Worm (Caenorhabditis elegans) whole organism, L2 larva: ENCODE measurements around the gene Y76B12C.9.

Experiments used
- C34F6.9 ChIP-seq: fragments of 150-350 bp; optimal IDR thresholded peaks from 2 replicates; lab custom pipeline; 2014; ENCODE audit warnings: missing biosample characterization, missing genetic modification characterization
- Y55F3AM.14 ChIP-seq: fragments of 200-800 bp; sonication (Bioruptor generic); optimal IDR thresholded peaks from 2 replicates; lab custom pipeline; 2018; ENCODE audit warnings: mild to moderate bottlenecking, missing genetic modification characterization, missing compliant biosample characterization
- alr-1 ChIP-seq: fragments of 150-350 bp; optimal IDR thresholded peaks from 2 replicates; lab custom pipeline; 2014; ENCODE audit warnings: missing biosample characterization, missing genetic modification characterization
- aly-2 ChIP-seq: fragments of 150-350 bp; optimal IDR thresholded peaks from 2 replicates; lab custom pipeline; 2014; ENCODE audit warnings: missing biosample characterization, missing genetic modification characterization
- ama-1 ChIP-seq: fragments of 150-350 bp; optimal IDR thresholded peaks from 2 replicates; lab custom pipeline; 2018; ENCODE audit warnings: inconsistent platforms
- blmp-1 ChIP-seq: sonication (generic microtip); optimal IDR thresholded peaks from 2 replicates; lab custom pipeline; 2017; ENCODE audit warnings: missing genetic modification characterization, mild to moderate bottlenecking, missing compliant biosample characterization, antibody characterized with exemption, moderate library complexity; ENCODE audit not compliant: insufficient read depth
- ceh-16 ChIP-seq: fragments of 150-350 bp; optimal IDR thresholded peaks from 2 replicates; lab custom pipeline; 2014; ENCODE audit warnings: missing biosample characterization, missing genetic modification characterization
- crh-2 ChIP-seq: sonication (generic microtip); optimal IDR thresholded peaks from 2 replicates; lab custom pipeline; 2017; ENCODE audit warnings: missing biosample characterization, missing genetic modification characterization
- dmd-4 ChIP-seq: sonication (generic microtip); optimal IDR thresholded peaks from 2 replicates; lab custom pipeline; 2017; ENCODE audit warnings: missing biosample characterization, missing genetic modification characterization
- elt-3 ChIP-seq: sonication (generic microtip); optimal IDR thresholded peaks from 2 replicates; lab custom pipeline; 2017; ENCODE audit warnings: missing biosample characterization, missing genetic modification characterization
- fos-1 ChIP-seq: fragments of 150-350 bp; optimal IDR thresholded peaks from 2 replicates; lab custom pipeline; 2014; ENCODE audit warnings: missing biosample characterization, missing genetic modification characterization
- gmeb-1 ChIP-seq: fragments of 150-350 bp; optimal IDR thresholded peaks from 2 replicates; lab custom pipeline; 2014; ENCODE audit warnings: missing biosample characterization, missing genetic modification characterization
- lin-13 ChIP-seq: fragments of 150-350 bp; optimal IDR thresholded peaks from 2 replicates; lab custom pipeline; 2014; ENCODE audit warnings: missing biosample characterization, missing genetic modification reagents, missing genetic modification characterization
- lin-39 ChIP-seq: fragments of 150-350 bp; optimal IDR thresholded peaks from 2 replicates; lab custom pipeline; 2014; ENCODE audit warnings: missing biosample characterization, missing genetic modification reagents, missing genetic modification characterization
- mbf-1 ChIP-seq: sonication (generic microtip); optimal IDR thresholded peaks from 2 replicates; lab custom pipeline; 2017; ENCODE audit warnings: missing biosample characterization, missing genetic modification characterization
- nhr-11 ChIP-seq: fragments of 150-350 bp; optimal IDR thresholded peaks from 2 replicates; lab custom pipeline; 2014; ENCODE audit warnings: missing biosample characterization, missing genetic modification characterization
- nhr-21 ChIP-seq: fragments of 150-350 bp; optimal IDR thresholded peaks from 2 replicates; lab custom pipeline; 2014; ENCODE audit warnings: missing biosample characterization, missing genetic modification characterization
- nhr-23 ChIP-seq: fragments of 150-350 bp; optimal IDR thresholded peaks from 2 replicates; lab custom pipeline; 2014; ENCODE audit warnings: missing biosample characterization, missing genetic modification reagents, missing genetic modification characterization
- nhr-237 ChIP-seq: fragments of 150-350 bp; optimal IDR thresholded peaks from 2 replicates; lab custom pipeline; 2014; ENCODE audit warnings: missing biosample characterization, missing genetic modification characterization
- nhr-25 ChIP-seq: fragments of 150-350 bp; sonication (generic microtip); optimal IDR thresholded peaks from 3 replicates; lab custom pipeline; 2014; ENCODE audit warnings: missing biosample characterization, missing genetic modification characterization
- nhr-77 ChIP-seq: fragments of 150-350 bp; optimal IDR thresholded peaks from 2 replicates; lab custom pipeline; 2014; ENCODE audit warnings: missing biosample characterization, missing genetic modification characterization
- sem-4 ChIP-seq: fragments of 150-350 bp; optimal IDR thresholded peaks from 2 replicates; lab custom pipeline; 2014; ENCODE audit warnings: missing biosample characterization, missing genetic modification reagents, missing genetic modification characterization
- skn-1 ChIP-seq: sonication (generic microtip); optimal IDR thresholded peaks from 2 replicates; lab custom pipeline; 2017; ENCODE audit warnings: missing biosample characterization, missing genetic modification characterization
- sma-9 ChIP-seq, 2 experiments: fragments of 150-350 bp in 1 of 2; sonication (generic microtip) in 1 of 2; optimal IDR thresholded peaks; 2 replicates each; lab custom pipeline; 2014 to 2016; ENCODE audit warnings: missing genetic modification characterization in 2 of 2, mild to moderate bottlenecking in 1 of 2, missing biosample characterization in 1 of 2, missing compliant biosample characterization in 1 of 2, missing genetic modification reagents in 1 of 2, moderate library complexity in 1 of 2
- unc-39 ChIP-seq: fragments of 150-350 bp; optimal IDR thresholded peaks from 2 replicates; lab custom pipeline; 2014; ENCODE audit warnings: missing biosample characterization, missing genetic modification characterization
- unc-62 ChIP-seq: fragments of 150-350 bp; optimal IDR thresholded peaks from 2 replicates; lab custom pipeline; 2014; ENCODE audit warnings: missing biosample characterization, missing genetic modification reagents, missing genetic modification characterization
- zag-1 ChIP-seq: fragments of 150-350 bp; optimal IDR thresholded peaks from 2 replicates; lab custom pipeline; 2014; ENCODE audit warnings: missing biosample characterization, missing genetic modification characterization
- ztf-1 ChIP-seq: fragments of 200-800 bp; sonication (Bioruptor generic); conservative IDR thresholded peaks from 2 replicates; pipeline ENCODE4 v1.3.6; 2022; ENCODE audit warnings: missing genetic modification characterization, missing compliant biosample characterization
- ztf-11 ChIP-seq: sonication (generic microtip); optimal IDR thresholded peaks from 2 replicates; lab custom pipeline; 2017; ENCODE audit warnings: missing biosample characterization, missing genetic modification characterization

Y76B12C.9 gene

DNA sequence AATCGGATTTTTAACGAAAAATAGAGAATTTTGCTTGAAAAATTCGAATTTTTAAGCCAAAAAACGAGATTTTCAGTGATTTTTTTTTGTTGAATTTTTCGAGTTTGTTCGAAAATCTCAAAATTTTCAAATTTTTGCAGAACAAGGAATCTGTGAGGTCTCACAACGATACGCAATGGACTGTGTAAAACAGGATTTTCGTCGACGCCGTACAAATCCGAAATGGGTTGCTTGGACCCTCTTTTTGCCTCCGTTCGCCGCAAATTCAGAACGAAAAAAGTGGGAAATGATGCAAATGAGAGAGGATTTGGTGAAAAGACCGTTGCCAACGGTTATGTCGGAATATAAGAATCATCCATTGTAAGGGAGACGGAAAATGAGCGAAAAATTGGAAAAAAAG is 34.6 kb downstream of the Y76B12C.9 start:
- no peak for TF ChIP-seq sma-9 (GFP tag; optimal IDR thresholded peaks at IDR 0.05; lab: Kevin White, UChicago)
- no peak for TF ChIP-seq sma-9 (tag; optimal IDR thresholded peaks at IDR 0.05; lab: Kevin White, UChicago)
- no peak for TF ChIP-seq nhr-237 (tag; lab: Kevin White, UChicago)
- TF ChIP-seq dmd-4, result no peak
- no peak for TF ChIP-seq ztf-11 (tag; lab: Kevin White, UChicago)
- no peak for TF ChIP-seq mbf-1 (tag; lab: Kevin White, UChicago)
- TF ChIP-seq ztf-1 (GFP tag; lab: Robert Waterston, UW), result no peak
- no peak for TF ChIP-seq nhr-25 (tag; lab: Kevin White, UChicago)
- TF ChIP-seq alr-1, result no peak
- TF ChIP-seq zag-1 (tag; lab: Kevin White, UChicago), result no peak
- no peak for TF ChIP-seq aly-2 (tag; lab: Kevin White, UChicago)
- no peak for TF ChIP-seq ama-1 (lab: Kevin White, UChicago)
- TF ChIP-seq nhr-11 (tag; lab: Kevin White, UChicago), result no peak
- TF ChIP-seq Y55F3AM.14, result no peak

DNA sequence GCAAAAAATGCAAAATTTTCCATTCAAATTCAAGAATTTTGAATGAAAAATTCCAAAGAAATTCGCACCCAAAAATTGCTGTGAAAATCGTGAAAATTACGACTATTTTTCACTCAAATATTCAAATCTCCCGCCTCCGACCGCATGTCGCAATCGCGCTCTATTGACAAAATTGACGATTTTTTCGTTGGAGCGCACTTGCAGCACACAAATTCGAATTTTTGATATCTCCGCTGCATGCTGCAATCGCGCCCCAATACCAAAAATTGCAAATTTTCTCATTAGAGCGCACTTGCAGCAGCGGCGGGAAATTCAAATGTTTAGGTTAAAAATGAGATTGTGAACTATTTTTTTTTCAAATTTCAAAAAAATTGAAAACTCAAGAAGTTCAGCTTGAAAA is 39.1 kb downstream of the Y76B12C.9 start:
- TF ChIP-seq nhr-77 (no peak), ama-1 (lab: Kevin White, UChicago) (no peak), Y55F3AM.14 (no peak), dmd-4 (no peak), nhr-11 (tag; lab: Kevin White, UChicago) (no peak), skn-1 (tag; lab: Kevin White, UChicago) (no peak), lin-39 (tag; lab: Kevin White, UChicago) (no peak), sma-9 (GFP tag; optimal IDR thresholded peaks at IDR 0.05; lab: Kevin White, UChicago) (no peak), sma-9 (tag; optimal IDR thresholded peaks at IDR 0.05; lab: Kevin White, UChicago) (no peak), unc-62 (GFP tag; lab: Kevin White, UChicago) (no peak), aly-2 (tag; lab: Kevin White, UChicago) (no peak), C34F6.9 (no peak)

DNA sequence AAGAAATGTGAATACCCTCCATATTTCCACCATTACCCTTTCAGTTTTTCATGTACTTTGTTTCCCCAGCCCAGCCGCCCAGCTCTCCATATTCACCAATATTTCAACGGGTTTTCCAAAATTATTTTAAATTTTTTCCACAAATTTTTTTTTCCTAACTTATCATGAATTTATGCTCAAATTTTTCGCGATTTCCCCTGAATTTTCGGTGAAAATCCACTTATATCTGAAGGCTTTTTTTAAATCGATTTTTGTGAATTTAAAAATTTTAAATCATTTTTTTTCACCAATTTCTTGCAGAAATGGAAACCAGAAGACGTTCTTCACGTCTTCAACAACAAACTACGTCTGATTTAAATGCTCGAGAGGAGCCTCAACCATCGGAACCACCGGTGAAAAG is 44.1 kb downstream of the Y76B12C.9 start, which contains the start of gene xpc-1:
Gene xpc-1 (plus strand): TSS at position 301 of the 400 bp plus-strand sequence.
- TF ChIP-seq aly-2 (tag; lab: Kevin White, UChicago) (no peak), C34F6.9 (no peak), nhr-23 (tag; lab: Kevin White, UChicago) (no peak), ceh-16 (tag; lab: Kevin White, UChicago) (no peak), gmeb-1 (no peak), skn-1 (tag; lab: Kevin White, UChicago) (no peak), crh-2 (tag; lab: Kevin White, UChicago) (no peak), blmp-1 (tag; lab: Kevin White, UChicago) (no peak), unc-62 (GFP tag; lab: Kevin White, UChicago) (no peak)

DNA sequence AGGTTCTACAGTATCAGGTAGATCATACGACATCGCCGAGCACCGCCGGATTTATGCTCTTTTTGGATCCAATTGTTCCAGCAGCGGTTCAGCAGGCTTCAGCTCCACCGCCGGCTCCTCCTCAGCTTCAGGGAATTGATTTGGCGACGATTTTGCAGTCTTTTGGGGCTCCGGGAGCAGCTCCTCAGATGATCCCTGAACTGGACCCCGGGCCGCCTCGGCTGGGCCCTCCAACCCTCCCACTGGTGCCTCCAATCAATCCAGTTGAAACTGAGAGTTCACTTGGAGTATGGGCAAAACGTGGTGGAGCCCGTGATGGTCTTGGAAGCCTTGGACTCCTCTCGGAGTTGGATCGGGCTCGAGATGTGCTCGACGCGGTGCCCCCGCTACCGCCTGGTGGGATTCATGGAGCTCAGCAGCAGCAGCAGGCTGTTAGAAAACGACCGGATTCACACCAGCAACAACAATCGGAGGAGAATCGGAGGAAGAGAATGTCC is 46.0 kb downstream of the Y76B12C.9 start:
- TF ChIP-seq sem-4 (tag; lab: Kevin White, UChicago) (no peak), blmp-1 (tag; lab: Kevin White, UChicago) (no peak), gmeb-1 (no peak), unc-39 (tag; lab: Kevin White, UChicago) (no peak), lin-13 (GFP tag; lab: Kevin White, UChicago) (no peak), nhr-21 (tag; lab: Kevin White, UChicago) (no peak), alr-1 (no peak), elt-3 (tag; lab: Kevin White, UChicago) (no peak), aly-2 (tag; lab: Kevin White, UChicago) (no peak), fos-1 (tag; lab: Kevin White, UChicago) (no peak)
